Worm (Caenorhabditis elegans): ENCODE measurements around the gene cgh-1.
A peak's percentile ranks its signal among the peaks of the same experiment; 100 is the strongest.

The cgh-1 gene

DNA sequence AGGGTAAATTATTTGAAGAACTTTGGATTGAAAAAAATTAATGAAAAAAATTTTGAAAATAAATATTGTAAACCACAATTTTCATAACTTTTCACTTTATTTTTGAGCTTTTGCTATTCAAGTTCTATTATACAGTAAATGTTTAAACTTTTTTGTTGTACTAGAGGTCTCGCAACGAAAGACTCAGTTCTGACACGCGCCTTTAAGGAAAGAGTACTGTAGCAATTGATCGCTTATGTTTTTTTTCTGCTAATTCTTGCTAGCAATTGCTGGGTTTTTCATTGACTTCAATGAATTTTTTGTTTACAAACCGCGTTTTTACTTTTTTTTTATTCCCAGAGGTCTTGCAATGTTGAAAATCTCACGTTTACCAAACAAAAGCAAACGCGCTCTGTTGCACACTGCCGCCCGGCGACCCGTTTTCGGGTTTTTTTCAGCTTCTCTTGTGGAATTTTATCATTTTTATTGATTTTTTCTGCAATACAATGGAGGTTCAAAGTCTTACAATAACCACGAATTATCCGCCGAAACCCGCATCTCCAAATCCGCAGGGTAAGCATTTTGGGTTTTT lies 34.1 kb downstream of the cgh-1 start, which contains the start of gene H14A12.3:
Gene H14A12.3, plus strand, starts transcription at position 360 of the 571 bp plus-strand sequence.
- TF ChIP-seq C34F6.9 (tag; optimal IDR thresholded peaks at IDR 0.05): peak; percentile 54
- peak in 1 of 2 experiments; percentile 41 for TF ChIP-seq lsy-2 (tag; optimal IDR thresholded peaks at IDR 0.05)
- TF ChIP-seq sma-3 (GFP tag; optimal IDR thresholded peaks at IDR 0.05): no peak
- peak; percentile 19 for TF ChIP-seq unc-55 (GFP tag; optimal IDR thresholded peaks at IDR 0.05)

DNA sequence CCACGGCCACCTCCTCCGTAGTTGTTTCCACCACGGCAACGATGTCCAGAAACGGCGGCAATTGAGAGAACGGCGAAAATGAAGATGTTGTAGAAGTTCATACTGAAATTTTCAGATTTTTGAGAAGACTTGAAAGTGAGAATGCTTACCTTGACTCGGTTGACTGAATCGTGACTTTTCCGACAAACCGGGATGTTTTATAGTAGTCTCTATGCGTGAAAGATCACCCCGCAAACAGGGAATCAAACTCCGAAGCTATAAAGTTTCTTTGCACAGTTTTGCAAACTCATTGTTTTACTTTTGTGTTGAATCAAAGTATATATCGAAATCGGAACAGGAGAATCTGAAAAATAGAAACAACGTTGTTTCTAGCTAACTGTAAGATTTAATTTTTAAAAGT lies 35.3 kb downstream of the cgh-1 start, which contains the start of gene fipr-20:
Gene fipr-20, minus strand, starts transcription at position 101 of the 400 bp plus-strand sequence.
- no peak for TF ChIP-seq C34F6.9 (tag; optimal IDR thresholded peaks at IDR 0.05)
- TF ChIP-seq lin-13 (GFP tag; optimal IDR thresholded peaks at IDR 0.05): no peak
- no peak for TF ChIP-seq ceh-82 (tag; optimal IDR thresholded peaks at IDR 0.05)
- TF ChIP-seq ZK546.5 (tag; optimal IDR thresholded peaks at IDR 0.05): no peak
- TF ChIP-seq ztf-4 (tag; optimal IDR thresholded peaks at IDR 0.05): no peak
- TF ChIP-seq snpc-4 (tag; optimal IDR thresholded peaks at IDR 0.05): no peak
- TF ChIP-seq mdl-1 (tag; optimal IDR thresholded peaks at IDR 0.05): no peak
- TF ChIP-seq skn-1 (tag; optimal IDR thresholded peaks at IDR 0.05): no peak
- TF ChIP-seq nhr-12 (tag; optimal IDR thresholded peaks at IDR 0.05): no peak
- TF ChIP-seq nhr-6 (tag; optimal IDR thresholded peaks at IDR 0.05): no peak
- no peak for TF ChIP-seq lin-11 (tag; optimal IDR thresholded peaks at IDR 0.05)
- no peak for TF ChIP-seq blmp-1 (tag; optimal IDR thresholded peaks at IDR 0.05; ENCODE audit: insufficient read depth)
- no peak for TF ChIP-seq gmeb-1 (tag; optimal IDR thresholded peaks at IDR 0.05)
- TF ChIP-seq nhr-129 (tag; optimal IDR thresholded peaks at IDR 0.05): no peak
- no peak for TF ChIP-seq nhr-23 (tag; optimal IDR thresholded peaks at IDR 0.05)

DNA sequence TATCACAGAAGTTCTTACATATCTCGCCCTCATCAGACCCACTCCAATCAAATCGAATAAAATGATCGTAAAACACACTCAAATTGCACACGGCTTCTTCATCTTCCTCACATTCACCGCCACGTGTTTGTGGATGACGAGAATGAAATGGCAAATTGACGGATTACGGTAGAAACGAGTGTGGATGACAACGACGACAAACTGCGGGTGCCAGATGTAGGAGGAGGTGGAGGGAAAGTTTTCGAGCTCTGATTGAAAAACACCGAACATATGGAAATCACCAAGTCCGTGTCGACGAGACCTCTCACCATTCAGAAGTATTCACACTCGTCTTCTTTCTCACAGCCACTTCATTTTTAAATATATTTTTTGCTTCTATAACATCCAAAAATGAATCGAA lies 37.6 kb downstream of the cgh-1 start, which contains the start of gene mls-1:
Gene mls-1, plus strand, starts transcription at position 324 of the 400 bp plus-strand sequence.
- TF ChIP-seq nhr-237 (tag; optimal IDR thresholded peaks at IDR 0.05) (no peak), egl-27 (tag; optimal IDR thresholded peaks at IDR 0.05) (no peak), ceh-16 (tag; optimal IDR thresholded peaks at IDR 0.05) (no peak), mab-5 (tag; optimal IDR thresholded peaks at IDR 0.05) (no peak), nhr-23 (tag; optimal IDR thresholded peaks at IDR 0.05) (no peak), gmeb-1 (tag; optimal IDR thresholded peaks at IDR 0.05) (no peak), nhr-21 (tag; optimal IDR thresholded peaks at IDR 0.05) (no peak), mdl-1 (tag; optimal IDR thresholded peaks at IDR 0.05) (no peak), unc-39 (tag; optimal IDR thresholded peaks at IDR 0.05) (no peak), ztf-11 (tag; optimal IDR thresholded peaks at IDR 0.05) (no peak), unc-55 (GFP tag; optimal IDR thresholded peaks at IDR 0.05) (no peak)

DNA sequence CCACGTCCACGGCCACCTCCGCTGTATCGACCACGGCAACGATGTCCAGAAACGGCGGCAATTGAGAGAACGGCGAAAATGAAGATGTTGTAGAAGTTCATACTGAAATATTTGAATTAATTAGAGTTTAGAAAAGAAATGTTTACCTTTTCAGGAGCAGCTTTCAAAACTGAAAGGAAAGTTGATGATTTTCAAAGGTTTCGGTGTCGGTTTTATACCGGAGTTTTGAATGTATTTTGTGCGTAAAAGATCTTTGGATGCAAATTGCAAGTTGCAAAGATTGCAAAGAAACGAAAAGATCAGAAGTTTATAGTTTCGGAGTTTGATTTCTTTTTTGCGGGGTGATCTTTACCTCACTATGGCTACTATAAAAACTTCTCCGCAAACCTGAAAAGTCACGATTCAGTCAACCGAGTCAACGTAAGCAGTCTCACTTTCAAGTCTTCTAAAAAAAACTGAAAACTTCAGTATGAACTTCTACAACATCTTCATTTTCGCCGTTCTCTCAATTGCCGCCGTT lies 38.7 kb downstream of the cgh-1 start, which contains the start of the genes fipr-19 and fipr-18:
Gene fipr-19, minus strand, starts transcription at position 101 of the 520 bp plus-strand sequence.
Gene fipr-18, plus strand, starts transcription at position 470 of the 520 bp plus-strand sequence.
- TF ChIP-seq snpc-4 (tag; optimal IDR thresholded peaks at IDR 0.05): no peak
- no peak for TF ChIP-seq nhr-25 (tag; optimal IDR thresholded peaks at IDR 0.05)
- no peak for TF ChIP-seq lin-11 (tag; optimal IDR thresholded peaks at IDR 0.05)
- TF ChIP-seq ama-1 (optimal IDR thresholded peaks at IDR 0.05): no peak
- TF ChIP-seq ztf-4 (tag; optimal IDR thresholded peaks at IDR 0.05): no peak
- TF ChIP-seq unc-39 (tag; optimal IDR thresholded peaks at IDR 0.05): no peak
- no peak for TF ChIP-seq unc-62 (GFP tag; optimal IDR thresholded peaks at IDR 0.05)
- no peak for TF ChIP-seq C34F6.9 (tag; optimal IDR thresholded peaks at IDR 0.05)
- TF ChIP-seq alr-1 (tag; optimal IDR thresholded peaks at IDR 0.05): no peak
- TF ChIP-seq ztf-11 (tag; optimal IDR thresholded peaks at IDR 0.05): no peak
- no peak for TF ChIP-seq gmeb-1 (tag; optimal IDR thresholded peaks at IDR 0.05)
- TF ChIP-seq nhr-21 (tag; optimal IDR thresholded peaks at IDR 0.05): no peak
- TF ChIP-seq lin-39 (tag; optimal IDR thresholded peaks at IDR 0.05): no peak
- no peak for TF ChIP-seq nhr-11 (tag; optimal IDR thresholded peaks at IDR 0.05)
- no peak for TF ChIP-seq nhr-10 (tag; optimal IDR thresholded peaks at IDR 0.05)
- TF ChIP-seq blmp-1 (tag; optimal IDR thresholded peaks at IDR 0.05; ENCODE audit: insufficient read depth): no peak
- no peak for TF ChIP-seq fos-1 (tag; optimal IDR thresholded peaks at IDR 0.05)
- no peak for TF ChIP-seq zag-1 (tag; optimal IDR thresholded peaks at IDR 0.05)

DNA sequence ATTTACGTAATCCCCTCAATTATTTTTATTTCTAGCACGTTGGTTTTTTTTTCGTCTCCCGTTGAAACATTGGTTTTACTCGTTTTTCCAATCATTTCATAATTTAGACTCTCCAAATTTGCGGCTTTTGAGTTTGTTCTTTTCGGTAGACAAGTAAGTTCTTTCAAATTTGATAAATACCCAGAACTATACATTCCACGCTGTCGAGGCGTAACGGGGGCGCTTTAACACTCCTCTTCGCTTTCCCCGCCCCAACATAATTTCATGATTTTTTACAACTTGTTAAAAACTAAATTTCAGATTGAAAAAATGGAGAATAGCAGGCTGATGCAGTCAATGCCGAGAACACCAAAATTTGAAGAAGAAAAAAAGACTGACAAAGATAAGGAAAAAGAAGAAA lies 41.0 kb downstream of the cgh-1 start, which contains the start of gene Y69F12A.1:
Gene Y69F12A.1, plus strand, starts transcription at position 301 of the 400 bp plus-strand sequence.
- TF ChIP-seq ceh-16 (tag; optimal IDR thresholded peaks at IDR 0.05): no peak
- no peak for TF ChIP-seq R02D3.7 (tag; optimal IDR thresholded peaks at IDR 0.05)
- TF ChIP-seq C34F6.9 (tag; optimal IDR thresholded peaks at IDR 0.05): no peak
- no peak for TF ChIP-seq nhr-237 (tag; optimal IDR thresholded peaks at IDR 0.05)
- no peak for TF ChIP-seq nhr-129 (tag; optimal IDR thresholded peaks at IDR 0.05)
- TF ChIP-seq sem-4 (tag; optimal IDR thresholded peaks at IDR 0.05): no peak
- no peak for TF ChIP-seq Y55F3AM.14 (GFP tag; optimal IDR thresholded peaks at IDR 0.05)
- no peak for TF ChIP-seq lin-13 (GFP tag; optimal IDR thresholded peaks at IDR 0.05)
